Fruit fly (Drosophila melanogaster) Kc167 (cell line): ENCODE results near the gene CG34242.

Source experiments
- Myc ChIP-seq: fragments of >200 bp; optimal IDR thresholded peaks from 2 replicates; lab custom pipeline; 2017; ENCODE audit warnings: missing external identifiers
- Sin3A ChIP-seq: fragments of >200 bp; optimal IDR thresholded peaks from 2 replicates; lab custom pipeline; 2018; ENCODE audit warnings: missing external identifiers
- insv ChIP-seq: fragments of >200 bp; optimal IDR thresholded peaks from 3 replicates; lab custom pipeline; 2018; ENCODE audit warnings: missing external identifiers
- psq ChIP-seq: fragments of >200 bp; optimal IDR thresholded peaks from 2 replicates; lab custom pipeline; 2017; ENCODE audit warnings: missing external identifiers

DNA sequence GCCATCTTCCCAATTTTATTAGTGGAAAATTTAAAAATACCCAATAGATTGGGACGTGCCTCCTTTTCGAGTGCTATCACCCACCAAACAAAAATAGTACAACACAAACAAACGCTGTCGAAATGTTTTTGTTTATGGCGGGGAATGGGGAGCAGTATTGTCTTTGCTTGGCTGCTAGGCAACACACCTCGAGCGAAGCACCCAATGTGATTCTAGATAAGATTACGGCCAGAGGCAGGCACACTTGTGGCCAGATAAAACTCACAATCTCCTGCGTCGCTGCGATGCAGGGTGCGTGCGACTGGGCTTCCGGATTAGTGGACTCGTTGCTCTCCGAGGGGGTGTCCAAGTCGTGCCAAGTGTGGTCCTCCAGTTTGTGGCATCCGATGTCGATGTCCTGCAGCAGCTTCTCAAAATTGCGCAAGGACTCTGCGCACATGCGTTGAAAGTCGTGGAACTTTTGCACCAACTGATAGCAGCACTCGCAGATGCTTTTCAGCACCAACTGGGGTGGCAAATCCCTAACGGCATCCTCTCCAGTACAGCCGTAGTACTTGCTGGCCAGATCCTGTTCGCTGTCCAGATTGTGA, 26.7 kb upstream of the CG34242 start:
- TF ChIP-seq psq, result no peak
- TF ChIP-seq Sin3A (lab: Kevin White, UChicago), result no peak
- no peak for TF ChIP-seq insv (lab: Kevin White, UChicago)
- TF ChIP-seq Myc (lab: Kevin White, UChicago), result no peak
